3 worm cellular contexts compared by ENCODE assay signal in genomic region chrX:1202638-1203037, ce11.
A peak's percentile ranks its signal among the peaks of the same experiment; 100 is the strongest.
TF ChIP-seq lines count a peak whose summit lies in the region.

No protein-coding gene starts in this region.

TF ChIP-seq in whole organism, L4 larva, 104 proteins besides CTCF, POLR2A, EP300 and RAD21:
- TF ChIP-seq php-3 (GFP tag; IDR thresholded peaks at IDR 0.05; lab: Robert Waterston, UW) (no peak), lin-38 (GFP tag; IDR thresholded peaks at IDR 0.05; lab: Robert Waterston, UW) (no peak), zfp-3 (GFP tag; conservative IDR thresholded peaks at IDR 0.05; lab: Robert Waterston, UW) (no peak), aha-1 (tag; lab: Kevin White, UChicago) (peak; percentile 78), daf-19 (GFP tag; conservative IDR thresholded peaks at IDR 0.05; lab: Robert Waterston, UW) (no peak), ama-1 (optimal IDR thresholded peaks at IDR 0.05; lab: Kevin White, UChicago) (no peak), Y75B8A.6 (GFP tag; IDR thresholded peaks at IDR 0.05; lab: Robert Waterston, UW) (no peak), ztf-7 (tag; optimal IDR thresholded peaks at IDR 0.05; lab: Kevin White, UChicago) (no peak), unc-62 (GFP tag; optimal IDR thresholded peaks at IDR 0.05 in 1 of 2; lab: Kevin White, UChicago) (no peak), unc-62 (tag; optimal IDR thresholded peaks at IDR 0.05; lab: Kevin White, UChicago) (no peak), nhr-237 (tag; optimal IDR thresholded peaks at IDR 0.05; lab: Kevin White, UChicago) (no peak), set-16 (GFP tag; IDR thresholded peaks at IDR 0.05; lab: Robert Waterston, UW) (peak; percentile 88), dmd-6 (GFP tag; IDR thresholded peaks at IDR 0.05; lab: Robert Waterston, UW) (no peak), T20F7.1 (GFP tag; optimal IDR thresholded peaks at IDR 0.05; lab: Kevin White, UChicago) (no peak)
TF ChIP-seq in whole organism, L4 larva: peak in this region for 2.

TF ChIP-seq in whole organism, late embryonic, 69 proteins besides CTCF, POLR2A, EP300 and RAD21:
- peak; percentile 8 for TF ChIP-seq mec-3 (tag; optimal IDR thresholded peaks at IDR 0.05; lab: Kevin White, UChicago; ENCODE audit: borderline replicate concordance)
- TF ChIP-seq ceh-6 (GFP tag; optimal IDR thresholded peaks at IDR 0.05; lab: Kevin White, UChicago): no peak

TF ChIP-seq in whole organism, young adult, 124 proteins besides CTCF, POLR2A, EP300 and RAD21:
- 0 out of 2 replicates have a peak, but pooled peaks have one; percentile 44 for TF ChIP-seq sea-2 (GFP tag; IDR thresholded peaks at IDR 0.05; lab: Robert Waterston, UW)
- TF ChIP-seq Y56A3A.18 (GFP tag; IDR thresholded peaks at IDR 0.05; lab: Robert Waterston, UW): no peak
- TF ChIP-seq zfh-2 (GFP tag; conservative IDR thresholded peaks at IDR 0.05; lab: Robert Waterston, UW): peak; percentile 86
- TF ChIP-seq somi-1 (GFP tag; optimal IDR thresholded peaks at IDR 0.05; lab: Kevin White, UChicago): no peak
- no peak for TF ChIP-seq attf-6 (GFP tag; IDR thresholded peaks at IDR 0.05; lab: Robert Waterston, UW)
- TF ChIP-seq egrh-3 (GFP tag; IDR thresholded peaks at IDR 0.05; lab: Robert Waterston, UW): 0 out of 2 replicates have a peak, but pooled peaks have one; percentile 48
- TF ChIP-seq attf-5 (GFP tag; optimal IDR thresholded peaks at IDR 0.05; lab: Kevin White, UChicago): no peak
- no peak for TF ChIP-seq egl-18 (GFP tag; IDR thresholded peaks at IDR 0.05; lab: Robert Waterston, UW)
- TF ChIP-seq unc-62 (GFP tag; optimal IDR thresholded peaks at IDR 0.05; lab: Kevin White, UChicago): no peak
- no peak for TF ChIP-seq efl-1 (GFP tag; optimal IDR thresholded peaks at IDR 0.05; lab: Kevin White, UChicago)
- no peak for TF ChIP-seq pbrm-1 (GFP tag; IDR thresholded peaks at IDR 0.05; lab: Robert Waterston, UW)
- TF ChIP-seq mxl-1 (tag; optimal IDR thresholded peaks at IDR 0.05; lab: Kevin White, UChicago): no peak
- TF ChIP-seq tbx-9 (tag; optimal IDR thresholded peaks at IDR 0.05; lab: Kevin White, UChicago; ENCODE audit: borderline replicate concordance): no peak
- no peak for TF ChIP-seq aptf-3 (GFP tag; IDR thresholded peaks at IDR 0.05; lab: Robert Waterston, UW)
- 0 out of 2 replicates have a peak, but pooled peaks have one; percentile 12 for TF ChIP-seq dox-1 (GFP tag; IDR thresholded peaks at IDR 0.05; lab: Robert Waterston, UW)
- no peak for TF ChIP-seq nhr-120 (GFP tag; IDR thresholded peaks at IDR 0.05; lab: Robert Waterston, UW)
